Fruit fly (Drosophila melanogaster): ENCODE measurements around the gene mRpL45.
A peak's percentile ranks its signal among the peaks of the same experiment; 100 is the strongest.

Gene mRpL45

DNA sequence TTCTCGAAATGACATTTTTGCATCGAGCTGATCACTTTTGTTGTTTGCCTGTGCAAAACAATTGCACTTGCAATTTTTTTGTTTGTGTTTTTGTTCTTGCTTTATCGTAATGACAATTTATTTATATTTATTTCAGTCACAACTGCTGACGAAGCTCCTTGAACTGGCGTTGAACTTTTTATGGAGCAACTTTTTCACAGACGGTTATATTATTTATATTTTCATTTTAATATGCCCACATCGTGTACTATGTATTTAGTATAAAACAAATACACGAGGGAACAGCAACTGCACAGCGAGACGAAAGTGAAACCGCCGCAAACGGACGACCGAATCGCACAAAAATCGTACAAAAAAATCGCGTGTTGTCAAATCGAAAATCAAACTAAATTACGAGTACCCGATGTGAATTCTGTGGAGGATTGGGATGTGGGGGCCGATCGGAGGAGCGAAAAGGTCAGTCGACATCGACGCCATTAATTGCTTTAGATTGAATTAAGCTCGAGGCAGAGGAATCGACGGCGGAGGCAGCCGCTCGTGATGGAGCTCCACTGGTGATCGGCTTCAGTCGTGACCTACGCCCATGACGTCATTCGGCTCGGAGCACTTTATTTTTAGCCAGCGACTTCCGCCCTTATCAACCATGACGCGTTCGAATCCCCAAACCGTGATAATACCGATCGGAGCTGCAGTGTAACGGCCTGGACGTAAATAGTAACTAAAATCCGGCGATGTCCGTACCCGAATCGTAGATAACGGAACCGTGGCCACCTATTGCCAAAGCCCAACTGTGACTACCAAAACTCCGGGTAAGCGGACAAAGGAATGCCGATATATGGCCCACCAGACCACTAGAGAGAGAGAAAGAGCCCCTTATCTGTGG is 17.6 kb downstream of the mRpL45 start (continued):
- no peak for TF ChIP-seq CG17361 (GFP tag; IDR thresholded peaks at IDR 0.05)
- peak; percentile 33 for TF ChIP-seq Hmr (GFP tag; optimal IDR thresholded peaks at IDR 0.05)
- TF ChIP-seq CG34376 (GFP tag; optimal IDR thresholded peaks at IDR 0.05) = peak; percentile 77
- TF ChIP-seq knrl (GFP tag; IDR thresholded peaks at IDR 0.05; ENCODE audit: partially characterized antibody) = no peak
- no peak for TF ChIP-seq da (GFP tag; optimal IDR thresholded peaks at IDR 0.05)
- TF ChIP-seq sens-2 (GFP tag; IDR thresholded peaks at IDR 0.05) = no peak
- peak; percentile 47 for TF ChIP-seq CG10543 (GFP tag; optimal IDR thresholded peaks at IDR 0.05)
- no peak for TF ChIP-seq ap (GFP tag; IDR thresholded peaks at IDR 0.05)
- no peak for TF ChIP-seq CG13894 (tag; optimal IDR thresholded peaks at IDR 0.05)
- TF ChIP-seq CG1832 (GFP tag; optimal IDR thresholded peaks at IDR 0.05) = no peak
- no peak for TF ChIP-seq Myb (GFP tag; optimal IDR thresholded peaks at IDR 0.05)
- TF ChIP-seq slou (GFP tag; optimal IDR thresholded peaks at IDR 0.05) = no peak
- TF ChIP-seq Ets97D (GFP tag; optimal IDR thresholded peaks at IDR 0.05) = no peak
- no peak for TF ChIP-seq ab (GFP tag; optimal IDR thresholded peaks at IDR 0.05)
- TF ChIP-seq exex (tag; optimal IDR thresholded peaks at IDR 0.05) = peak; percentile 38
- peak; percentile 83; the same call in 2 of the 4 replicates for TF ChIP-seq chinmo (GFP tag; IDR thresholded peaks at IDR 0.05; ENCODE audit: partially characterized antibody)
- peak; percentile 80 for TF ChIP-seq sug (tag; optimal IDR thresholded peaks at IDR 0.05)
- no peak for TF ChIP-seq CG31388 (GFP tag; optimal IDR thresholded peaks at IDR 0.05)
- TF ChIP-seq Jarid2 (GFP tag; optimal IDR thresholded peaks at IDR 0.05) = peak; percentile 71
- peak; percentile 65 for TF ChIP-seq CG12769 (tag; optimal IDR thresholded peaks at IDR 0.05)
- no peak for TF ChIP-seq CG16815 (GFP tag; optimal IDR thresholded peaks at IDR 0.05)
- TF ChIP-seq GATAe (GFP tag; conservative IDR thresholded peaks at IDR 0.05) = peak; percentile 53
- peak; percentile 62 for TF ChIP-seq lab (GFP tag; optimal IDR thresholded peaks at IDR 0.05)
- TF ChIP-seq Adf1 (GFP tag; IDR thresholded peaks at IDR 0.05) = peak; percentile 26; the same call in 1 of the 2 replicates
- peak; percentile 94 for TF ChIP-seq sd (tag; optimal IDR thresholded peaks at IDR 0.05)

- TF ChIP-seq CG5180 (GFP tag; optimal IDR thresholded peaks at IDR 0.05) = no peak
- no peak for TF ChIP-seq CHES-1-like (GFP tag; optimal IDR thresholded peaks at IDR 0.05)
- peak; percentile 15; the same call in 1 of the 2 replicates for TF ChIP-seq Bgb (GFP tag; IDR thresholded peaks at IDR 0.05; ENCODE audit: partially characterized antibody)
- peak; percentile 8 for TF ChIP-seq lbe (GFP tag; optimal IDR thresholded peaks at IDR 0.05)
- peak; percentile 35; the same call in 1 of the 3 replicates for TF ChIP-seq ci (GFP tag; IDR thresholded peaks at IDR 0.05)
- TF ChIP-seq CG15011 (GFP tag; optimal IDR thresholded peaks at IDR 0.05) = no peak
- no peak for TF ChIP-seq CG4730 (GFP tag; IDR thresholded peaks at IDR 0.05)
- peak; percentile 47 for TF ChIP-seq Med (GFP tag)
- no peak for TF ChIP-seq CG8290 (GFP tag; optimal IDR thresholded peaks at IDR 0.05)
- peak in 1 of 2 experiments; percentile 13 for TF ChIP-seq CG8290 (tag; optimal IDR thresholded peaks at IDR 0.05)
- TF ChIP-seq CG9932 (GFP tag; IDR thresholded peaks at IDR 0.05) = peak; percentile 26; the same call in 1 of the 2 replicates
- peak; percentile 37 for TF ChIP-seq CG2120 (GFP tag; optimal IDR thresholded peaks at IDR 0.05)
- no peak for TF ChIP-seq CG12299 (tag; optimal IDR thresholded peaks at IDR 0.05)
- no peak for TF ChIP-seq Elba2 (GFP tag; optimal IDR thresholded peaks at IDR 0.05)
- peak; percentile 39; the same call in 1 of the 2 replicates for TF ChIP-seq CG32532 (GFP tag; IDR thresholded peaks at IDR 0.05)
- no peak for TF ChIP-seq CG18619 (GFP tag; optimal IDR thresholded peaks at IDR 0.05)
- TF ChIP-seq CG12236 (GFP tag; optimal IDR thresholded peaks at IDR 0.05) = no peak
- no peak for TF ChIP-seq hkb (optimal IDR thresholded peaks at IDR 0.05)
- TF ChIP-seq hkb (GFP tag; IDR thresholded peaks at IDR 0.05) = peak; percentile 24; the same call in 1 of the 2 replicates
- TF ChIP-seq vnd (GFP tag; IDR thresholded peaks at IDR 0.05; ENCODE audit: partially characterized antibody) = peak; percentile 6; the same call in 1 of the 3 replicates
- TF ChIP-seq yki (optimal IDR thresholded peaks at IDR 0.05) = no peak
- peak; percentile 68 for TF ChIP-seq row (GFP tag; IDR thresholded peaks at IDR 0.05)
- peak; percentile 37; the same call in 1 of the 2 replicates for TF ChIP-seq slbo (GFP tag; IDR thresholded peaks at IDR 0.05)
- peak; percentile 24 to 56 for TF ChIP-seq Trl (optimal IDR thresholded peaks at IDR 0.05)
- no peak for TF ChIP-seq Trl (GFP tag; optimal IDR thresholded peaks at IDR 0.05)
- TF ChIP-seq CG16863 (GFP tag; optimal IDR thresholded peaks at IDR 0.05) = no peak
Observed at dm6 chr3R:22636567-22636889, 18.2 kb downstream of the mRpL45 start.
